Worm (Caenorhabditis elegans) whole organism, young adult: ENCODE data around the gene ced-7.

ENCODE experiments used
- B0336.3 ChIP-seq: fragments of 200-800 bp; sonication (Bioruptor generic); IDR thresholded peaks from 2 replicates; pipeline ENCODE4 v1.3.6; 2022; ENCODE audit warnings: missing genetic modification characterization, missing compliant biosample characterization
- C06A6.2 ChIP-seq: fragments of 200-800 bp; sonication (Bioruptor generic); conservative IDR thresholded peaks from 2 replicates; pipeline ENCODE4 v1.3.6; 2022; ENCODE audit warnings: missing genetic modification characterization, missing compliant biosample characterization
- D2030.7 ChIP-seq: fragments of 200-800 bp; sonication (Bioruptor generic); IDR thresholded peaks from 2 replicates; pipeline ENCODE4 v1.3.6; 2022; ENCODE audit warnings: missing genetic modification reagents, missing genetic modification characterization, missing compliant biosample characterization
- F22D6.2 ChIP-seq: sonication (generic microtip); optimal IDR thresholded peaks from 2 replicates; lab custom pipeline; 2016; ENCODE audit warnings: mild to moderate bottlenecking, missing genetic modification characterization, missing compliant biosample characterization
- F23B12.7 ChIP-seq: sonication (generic microtip); optimal IDR thresholded peaks from 2 replicates; lab custom pipeline; 2017; ENCODE audit warnings: missing genetic modification characterization, mild to moderate bottlenecking, missing compliant biosample characterization, antibody characterized with exemption, moderate library complexity; ENCODE audit not compliant: insufficient read depth
- F33H1.4 ChIP-seq: fragments of 200-800 bp; sonication (Bioruptor generic); IDR thresholded peaks from 2 replicates; pipeline ENCODE4 v1.3.6; 2022; ENCODE audit warnings: missing genetic modification reagents, missing genetic modification characterization, missing compliant biosample characterization
- F37B4.10 ChIP-seq: fragments of 200-800 bp; sonication (Bioruptor generic); IDR thresholded peaks from 2 replicates; pipeline ENCODE4 v1.3.6; 2022; ENCODE audit warnings: missing genetic modification characterization, missing compliant biosample characterization
- F57A8.1 ChIP-seq: fragments of 200-800 bp; sonication (Bioruptor generic); optimal IDR thresholded peaks from 2 replicates; lab custom pipeline; 2018; ENCODE audit warnings: mild to moderate bottlenecking, missing genetic modification characterization, moderate library complexity, missing compliant biosample characterization
- K12H6.12 ChIP-seq: fragments of 200-800 bp; sonication (Bioruptor generic); optimal IDR thresholded peaks from 2 replicates; lab custom pipeline; 2018; ENCODE audit warnings: mild to moderate bottlenecking, missing genetic modification characterization, missing compliant biosample characterization
- Y67H2A.10 ChIP-seq: fragments of 200-800 bp; sonication (Bioruptor generic); conservative IDR thresholded peaks from 2 replicates; pipeline ENCODE4 v1.3.6; 2022; ENCODE audit warnings: missing genetic modification reagents, missing genetic modification characterization, missing compliant biosample characterization
- athp-1 ChIP-seq: sonication (generic microtip); optimal IDR thresholded peaks from 2 replicates; lab custom pipeline; 2017; ENCODE audit warnings: mild to moderate bottlenecking, missing genetic modification characterization, missing compliant biosample characterization
- attf-5 ChIP-seq: fragments of 200-800 bp; sonication (Bioruptor generic); optimal IDR thresholded peaks from 2 replicates; lab custom pipeline; 2018; ENCODE audit warnings: mild to moderate bottlenecking, missing genetic modification characterization, missing compliant biosample characterization
- bed-2 ChIP-seq: fragments of 200-800 bp; sonication (Bioruptor generic); IDR thresholded peaks from 2 replicates; pipeline ENCODE4 v1.3.6; 2022; ENCODE audit warnings: missing genetic modification reagents, missing genetic modification characterization, missing compliant biosample characterization
- ccch-3 ChIP-seq: fragments of 200-800 bp; sonication (Bioruptor generic); optimal IDR thresholded peaks from 2 replicates; lab custom pipeline; 2018; ENCODE audit warnings: mild to moderate bottlenecking, missing genetic modification characterization, missing compliant biosample characterization
- dox-1 ChIP-seq: fragments of 200-800 bp; sonication (Bioruptor generic); IDR thresholded peaks from 2 replicates; pipeline ENCODE4 v1.3.6; 2022; ENCODE audit warnings: missing genetic modification reagents, missing genetic modification characterization, missing compliant biosample characterization
- efl-1 ChIP-seq: fragments of 150-350 bp; optimal IDR thresholded peaks from 2 replicates; lab custom pipeline; 2014; ENCODE audit warnings: missing biosample characterization, missing genetic modification reagents, missing genetic modification characterization
- egl-44 ChIP-seq: fragments of 200-800 bp; sonication (Bioruptor generic); IDR thresholded peaks from 2 replicates; pipeline ENCODE4 v1.3.6; 2022; ENCODE audit warnings: missing genetic modification reagents, missing genetic modification characterization, missing compliant biosample characterization
- egrh-3 ChIP-seq: fragments of 200-800 bp; sonication (Bioruptor generic); IDR thresholded peaks from 2 replicates; pipeline ENCODE4 v1.3.6; 2022; ENCODE audit warnings: missing genetic modification reagents, missing genetic modification characterization, missing compliant biosample characterization
- ekl-4 ChIP-seq: fragments of 200-800 bp; sonication (Bioruptor generic); IDR thresholded peaks from 2 replicates; pipeline ENCODE4 v1.3.6; 2022; ENCODE audit warnings: missing genetic modification reagents, missing genetic modification characterization, missing compliant biosample characterization
- gei-17 ChIP-seq: fragments of 200-800 bp; sonication (Bioruptor generic); optimal IDR thresholded peaks from 2 replicates; lab custom pipeline; 2018; ENCODE audit warnings: mild to moderate bottlenecking, missing genetic modification characterization, missing compliant biosample characterization
- hlh-26 ChIP-seq: fragments of 200-800 bp; sonication (Bioruptor generic); conservative IDR thresholded peaks from 2 replicates; pipeline ENCODE4 v1.3.6; 2022; ENCODE audit warnings: missing genetic modification reagents, missing genetic modification characterization, missing compliant biosample characterization
- hmg-1.2 ChIP-seq: fragments of 200-800 bp; sonication (Bioruptor generic); IDR thresholded peaks from 2 replicates; pipeline ENCODE4 v1.3.6; 2022; ENCODE audit warnings: missing genetic modification reagents, missing genetic modification characterization, missing compliant biosample characterization
- hsf-1 ChIP-seq: fragments of 200-800 bp; sonication (Bioruptor generic); IDR thresholded peaks from 2 replicates; pipeline ENCODE4 v1.3.6; 2022; ENCODE audit warnings: missing genetic modification reagents, missing genetic modification characterization, missing compliant biosample characterization
- lag-1 ChIP-seq: fragments of 200-800 bp; sonication (Bioruptor generic); IDR thresholded peaks from 2 replicates; pipeline ENCODE4 v1.3.6; 2022; ENCODE audit warnings: missing genetic modification reagents, missing genetic modification characterization, missing compliant biosample characterization
- let-607 ChIP-seq, 2 experiments: fragments of 200-800 bp in 1 of 2; sonication (Bioruptor generic) in 1 of 2; sonication (generic microtip) in 1 of 2; optimal IDR thresholded peaks; 2 replicates each; lab custom pipeline; 2016 to 2018; ENCODE audit warnings: mild to moderate bottlenecking in 2 of 2, missing compliant biosample characterization in 2 of 2, missing genetic modification characterization in 2 of 2, moderate library complexity in 2 of 2, missing genotype in 1 of 2
- lin-35 ChIP-seq, 3 experiments: fragments of 150-350 bp in 2 of 3; sonication (generic microtip) in 1 of 3; optimal IDR thresholded peaks; 2 replicates each; lab custom pipeline; 2014 to 2018; ENCODE audit warnings: missing biosample characterization in 3 of 3, missing genetic modification characterization in 3 of 3, missing genetic modification reagents in 3 of 3
- lsy-27 ChIP-seq: sonication (generic microtip); optimal IDR thresholded peaks from 2 replicates; lab custom pipeline; 2017; ENCODE audit warnings: missing genetic modification characterization, mild to moderate bottlenecking, missing compliant biosample characterization, antibody characterized with exemption, missing genotype, borderline replicate concordance; ENCODE audit not compliant: insufficient read depth
- madf-10 ChIP-seq: sonication (generic microtip); optimal IDR thresholded peaks from 2 replicates; lab custom pipeline; 2016; ENCODE audit warnings: mild to moderate bottlenecking, missing genetic modification characterization, missing compliant biosample characterization
- madf-3 ChIP-seq: fragments of 200-800 bp; sonication (Bioruptor generic); IDR thresholded peaks from 2 replicates; pipeline ENCODE4 v1.3.6; 2022; ENCODE audit warnings: missing genetic modification reagents, missing genetic modification characterization, missing compliant biosample characterization
- madf-6 ChIP-seq: fragments of 200-800 bp; sonication (Bioruptor generic); IDR thresholded peaks from 2 replicates; pipeline ENCODE4 v1.3.6; 2022; ENCODE audit warnings: missing genetic modification reagents, missing genetic modification characterization, missing compliant biosample characterization
- mes-4 ChIP-seq: sonication (generic microtip); optimal IDR thresholded peaks from 2 replicates; lab custom pipeline; 2016; ENCODE audit warnings: missing genotype, missing genetic modification characterization, missing compliant biosample characterization
- nhr-80 ChIP-seq: sonication (generic microtip); optimal IDR thresholded peaks from 2 replicates; lab custom pipeline; 2016; ENCODE audit warnings: missing genetic modification characterization, missing compliant biosample characterization
- pbrm-1 ChIP-seq: fragments of 200-800 bp; sonication (Bioruptor generic); IDR thresholded peaks from 2 replicates; pipeline ENCODE4 v1.3.6; 2022; ENCODE audit warnings: missing genetic modification reagents, missing genetic modification characterization, missing compliant biosample characterization
- pha-4 ChIP-seq: fragments of 150-350 bp; sonication (generic microtip); optimal IDR thresholded peaks from 2 replicates; lab custom pipeline; 2014; ENCODE audit warnings: missing biosample characterization, missing genetic modification reagents, missing genetic modification characterization
- repo-1 ChIP-seq: sonication (generic microtip); optimal IDR thresholded peaks from 2 replicates; lab custom pipeline; 2017; ENCODE audit warnings: mild to moderate bottlenecking, missing genetic modification characterization, missing compliant biosample characterization
- sdz-38 ChIP-seq: sonication (generic microtip); optimal IDR thresholded peaks from 2 replicates; lab custom pipeline; 2016; ENCODE audit warnings: missing genotype, missing genetic modification characterization, missing compliant biosample characterization
- sptf-2 ChIP-seq: fragments of 200-800 bp; sonication (Bioruptor generic); optimal IDR thresholded peaks from 2 replicates; lab custom pipeline; 2018; ENCODE audit warnings: mild to moderate bottlenecking, missing genetic modification characterization, missing compliant biosample characterization
- unc-130 ChIP-seq: sonication (generic microtip); optimal IDR thresholded peaks from 2 replicates; lab custom pipeline; 2016; ENCODE audit warnings: missing genetic modification reagents, missing genetic modification characterization, missing compliant biosample characterization
- xnd-1 ChIP-seq: sonication (generic microtip); optimal IDR thresholded peaks from 2 replicates; lab custom pipeline; 2016; ENCODE audit warnings: missing genotype, missing genetic modification reagents, missing genetic modification characterization, missing compliant biosample characterization
- ztf-18 ChIP-seq: sonication (generic microtip); optimal IDR thresholded peaks from 2 replicates; lab custom pipeline; 2016; ENCODE audit warnings: missing genotype, mild to moderate bottlenecking, missing genetic modification characterization, missing compliant biosample characterization
- ztf-25 ChIP-seq: fragments of 200-800 bp; sonication (Bioruptor generic); IDR thresholded peaks from 2 replicates; pipeline ENCODE4 v1.3.6; 2022; ENCODE audit warnings: missing genetic modification reagents, missing genetic modification characterization, missing compliant biosample characterization
- ztf-26 ChIP-seq: sonication (generic microtip); optimal IDR thresholded peaks from 2 replicates; lab custom pipeline; 2017; ENCODE audit warnings: missing genetic modification characterization, missing compliant biosample characterization

ced-7 gene

DNA sequence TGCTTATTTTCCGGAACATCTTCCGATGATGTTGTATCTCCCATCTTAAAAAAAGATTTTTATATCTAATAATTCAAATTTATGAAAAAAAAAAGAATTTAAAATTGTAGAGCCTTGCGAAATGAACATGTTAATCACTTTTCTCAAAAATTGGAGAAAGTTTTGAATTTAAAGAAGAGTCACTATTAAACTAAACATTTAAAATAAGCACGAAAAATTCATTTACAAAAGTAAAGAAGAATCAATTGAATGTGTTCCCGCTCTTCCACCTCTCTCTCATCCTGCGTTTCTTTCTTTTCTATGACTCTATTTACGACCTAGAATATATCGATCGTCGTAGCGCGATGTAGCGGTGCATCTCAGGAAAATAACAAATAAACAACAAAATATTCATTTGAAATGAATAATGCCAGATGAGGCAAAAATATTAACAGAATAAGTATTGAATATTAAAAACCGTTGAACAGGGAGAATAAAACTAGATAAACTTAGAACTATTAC, 41.2 kb downstream of the ced-7 start, which contains the start of gene ZK1098.3:
ZK1098.3 (minus strand) TSS at position 51 of the 501 bp plus-strand sequence.
- TF ChIP-seq F22D6.2 (tag; lab: Kevin White, UChicago) (no peak), attf-5 (GFP tag; lab: Kevin White, UChicago) (peak; percentile 2), ztf-26 (no peak), hmg-1.2 (peak; percentile 27; the same call in 1 of the 2 replicates), lsy-27 (no peak), D2030.7 (GFP tag; lab: Robert Waterston, UW) (no peak), egrh-3 (GFP tag; lab: Robert Waterston, UW) (no peak), C06A6.2 (GFP tag; lab: Robert Waterston, UW) (no peak)

DNA sequence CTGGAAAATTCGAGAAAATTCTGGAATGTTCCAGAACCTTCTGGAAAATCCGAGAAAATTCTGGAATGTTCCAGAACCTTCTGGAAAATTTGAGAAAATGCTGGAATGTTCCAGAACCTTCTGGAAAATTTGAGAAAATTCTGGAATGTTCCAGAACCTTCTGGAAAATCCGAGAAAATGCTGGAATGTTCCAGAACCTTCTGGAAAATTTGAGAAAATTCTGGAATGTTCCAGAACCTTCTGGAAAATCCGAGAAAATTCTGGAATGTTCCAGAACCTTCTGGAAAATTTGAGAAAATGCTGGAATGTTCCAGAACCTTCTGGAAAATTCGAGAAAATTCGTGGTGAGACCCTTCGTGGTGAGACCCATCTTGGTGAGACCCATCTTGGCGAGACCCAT, 45.7 kb downstream of the ced-7 start:
- TF ChIP-seq egrh-3 (GFP tag; lab: Robert Waterston, UW) (0 out of 2 replicates have a peak, but pooled peaks have one; percentile 27), hsf-1 (GFP tag; lab: Robert Waterston, UW) (peak; percentile 96), madf-6 (GFP tag; lab: Robert Waterston, UW) (peak; percentile 19; the same call in 1 of the 2 replicates), F33H1.4 (peak; percentile 52), dox-1 (GFP tag; lab: Robert Waterston, UW) (0 out of 2 replicates have a peak, but pooled peaks have one; percentile 29), pbrm-1 (GFP tag; lab: Robert Waterston, UW) (peak; percentile 17; the same call in 1 of the 2 replicates)

DNA sequence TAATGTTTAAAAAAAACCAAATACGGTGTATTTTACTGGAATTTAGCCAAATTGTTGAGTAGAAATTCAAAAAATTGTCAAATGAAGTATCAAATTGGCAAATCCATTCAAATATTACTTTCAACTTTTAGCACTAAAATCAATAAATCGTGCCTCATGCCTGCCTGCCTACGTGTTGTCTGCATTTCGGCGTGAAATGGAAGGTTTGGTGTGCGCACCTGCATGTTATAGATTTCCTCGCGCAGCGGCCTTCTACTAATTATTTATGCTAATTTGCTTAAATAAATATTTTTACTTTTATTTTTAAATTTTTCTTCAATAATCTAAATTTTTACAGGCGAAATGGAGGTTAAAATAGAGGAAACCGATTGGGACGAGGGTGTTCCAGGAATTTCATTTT, 51.1 kb downstream of the ced-7 start, which contains the start of gene ZK1098.2:
ZK1098.2 (plus strand) TSS at position 336 of the 400 bp plus-strand sequence.
- 0 out of 2 replicates have a peak, but pooled peaks have one; percentile 13 for TF ChIP-seq egl-44 (GFP tag; lab: Robert Waterston, UW)
- no peak for TF ChIP-seq gei-17 (GFP tag; lab: Kevin White, UChicago)
- TF ChIP-seq repo-1: no peak
- TF ChIP-seq lin-35 (GFP tag; optimal IDR thresholded peaks at IDR 0.05; lab: Kevin White, UChicago): peak in 1 of 3 experiments; percentile 49
- TF ChIP-seq let-607 (tag; optimal IDR thresholded peaks at IDR 0.05; lab: Kevin White, UChicago): peak; percentile 77 to 92
- peak; percentile 20 for TF ChIP-seq ztf-18
- TF ChIP-seq lag-1 (GFP tag; lab: Robert Waterston, UW): no peak
- no peak for TF ChIP-seq xnd-1 (tag; lab: Kevin White, UChicago)
- no peak for TF ChIP-seq K12H6.12 (tag; lab: Kevin White, UChicago)
- peak; percentile 64 for TF ChIP-seq F23B12.7
- no peak for TF ChIP-seq athp-1 (tag; lab: Kevin White, UChicago)
- TF ChIP-seq mes-4 (tag; lab: Kevin White, UChicago): no peak
- TF ChIP-seq attf-5 (GFP tag; lab: Kevin White, UChicago): peak; percentile 61

DNA sequence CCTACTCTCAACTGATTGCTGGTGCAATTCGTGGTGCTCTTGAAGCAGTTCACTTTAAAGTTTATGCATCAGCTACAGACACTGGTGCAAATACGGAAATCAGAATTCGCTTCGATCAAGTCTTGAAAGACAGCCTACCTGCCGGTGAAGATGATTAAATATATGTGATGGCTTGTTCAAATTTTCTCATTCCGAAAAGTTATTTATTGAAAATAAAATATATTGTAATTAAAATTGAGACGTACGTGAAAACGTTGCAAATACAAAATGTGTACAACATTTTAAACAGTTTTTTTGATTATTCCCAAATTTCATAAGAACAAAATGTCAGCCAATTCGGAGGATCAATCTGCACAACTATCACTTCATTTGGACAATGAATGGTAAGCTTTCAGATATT, 53.0 kb downstream of the ced-7 start, which contains the start of gene ZK1098.6:
ZK1098.6 (plus strand) TSS at position 301 of the 400 bp plus-strand sequence.
- no peak for TF ChIP-seq sdz-38 (tag; lab: Kevin White, UChicago)
- TF ChIP-seq nhr-80 (tag; lab: Kevin White, UChicago): no peak
- no peak for TF ChIP-seq hlh-26 (GFP tag; lab: Robert Waterston, UW)
- no peak for TF ChIP-seq efl-1 (GFP tag; lab: Kevin White, UChicago)
- no peak for TF ChIP-seq egrh-3 (GFP tag; lab: Robert Waterston, UW)

DNA sequence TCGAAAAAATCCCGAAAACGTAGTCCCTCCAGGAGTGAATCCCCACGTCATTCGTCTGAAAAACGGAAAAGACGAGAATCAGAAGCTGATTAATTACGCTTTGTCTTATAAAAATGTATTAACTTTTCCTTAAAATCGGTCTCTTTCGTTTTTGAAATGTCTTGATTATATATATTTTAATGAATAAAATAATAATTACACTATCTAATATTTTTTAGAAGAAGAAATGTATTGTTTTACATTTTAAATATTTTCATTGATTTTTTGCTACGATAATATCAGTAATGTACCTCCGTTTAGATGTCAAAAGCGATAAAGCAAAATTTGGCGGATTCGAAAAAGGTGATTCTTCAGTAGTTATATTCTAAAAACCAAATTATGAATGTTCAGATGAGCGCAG, 54.6 kb downstream of the ced-7 start, which contains the start of gene trpp-3:
trpp-3 (plus strand) TSS at position 301 of the 400 bp plus-strand sequence.
- TF ChIP-seq madf-10 (tag; lab: Kevin White, UChicago): no peak
- TF ChIP-seq F37B4.10 (GFP tag; lab: Robert Waterston, UW): no peak
- no peak for TF ChIP-seq ekl-4 (GFP tag; lab: Robert Waterston, UW)
- no peak for TF ChIP-seq Y67H2A.10
- no peak for TF ChIP-seq pha-4 (tag; lab: Kevin White, UChicago)
- no peak for TF ChIP-seq madf-3 (GFP tag; lab: Robert Waterston, UW)
- TF ChIP-seq ccch-3: no peak
- no peak for TF ChIP-seq B0336.3 (GFP tag; lab: Robert Waterston, UW)
- TF ChIP-seq bed-2 (GFP tag; lab: Robert Waterston, UW): no peak
- TF ChIP-seq ztf-25 (GFP tag; lab: Robert Waterston, UW): no peak
- TF ChIP-seq F57A8.1: no peak
- no peak for TF ChIP-seq unc-130 (GFP tag; lab: Kevin White, UChicago)
- no peak for TF ChIP-seq sdz-38 (tag; lab: Kevin White, UChicago)
- no peak for TF ChIP-seq sptf-2 (GFP tag; lab: Kevin White, UChicago)
- no peak for TF ChIP-seq egrh-3 (GFP tag; lab: Robert Waterston, UW)
- TF ChIP-seq hsf-1 (GFP tag; lab: Robert Waterston, UW): no peak
